Fruit fly (Drosophila melanogaster): ENCODE measurements around the gene CG11034.

Gene CG11034

DNA sequence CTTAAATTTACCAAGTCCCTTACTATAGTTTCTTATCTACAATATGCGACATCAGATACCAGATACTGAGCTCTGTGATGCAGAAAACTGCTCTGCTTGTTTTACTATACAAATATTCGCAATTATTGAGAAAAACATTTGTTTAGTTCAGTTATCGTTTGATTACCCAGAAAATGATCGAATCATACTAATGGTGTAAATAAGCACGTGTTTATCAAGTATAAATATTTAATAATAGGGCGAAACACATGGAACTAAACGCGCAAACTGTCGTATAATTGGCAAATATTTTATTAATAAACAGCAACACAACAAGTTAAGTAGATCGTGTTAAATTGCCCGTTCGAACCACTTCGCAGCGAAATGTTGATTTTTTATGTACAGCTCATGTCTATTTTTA is 7.2 kb upstream of the CG11034 start (continued):
- TF ChIP-seq NfI (GFP tag; optimal IDR thresholded peaks at IDR 0.05) = peak; percentile 33
- TF ChIP-seq CG42726 (GFP tag; IDR thresholded peaks at IDR 0.05; ENCODE audit: partially characterized antibody) = no peak
- peak; percentile 65; the same call in 2 of the 3 replicates for TF ChIP-seq dysf (GFP tag; IDR thresholded peaks at IDR 0.05)
- TF ChIP-seq Trl (optimal IDR thresholded peaks at IDR 0.05) = no peak
- peak; percentile 5 for TF ChIP-seq Trl (GFP tag; optimal IDR thresholded peaks at IDR 0.05)
- peak; percentile 2 for TF ChIP-seq CG14710 (tag; optimal IDR thresholded peaks at IDR 0.05)
- TF ChIP-seq NK7.1 (GFP tag; optimal IDR thresholded peaks at IDR 0.05) = peak; percentile 24
- TF ChIP-seq Max (GFP tag; optimal IDR thresholded peaks at IDR 0.05) = peak; percentile 59
- peak; percentile 21 for TF ChIP-seq CG18476 (GFP tag; optimal IDR thresholded peaks at IDR 0.05)
- peak; percentile 50 for TF ChIP-seq odd (GFP tag; optimal IDR thresholded peaks at IDR 0.05)
- no peak for TF ChIP-seq Six4 (GFP tag; optimal IDR thresholded peaks at IDR 0.05)
- peak; percentile 82 for TF ChIP-seq caup (GFP tag; optimal IDR thresholded peaks at IDR 0.05; ENCODE audit: severe bottlenecking)
- TF ChIP-seq pfk (GFP tag; optimal IDR thresholded peaks at IDR 0.05) = no peak
- TF ChIP-seq Hr51 (GFP tag; optimal IDR thresholded peaks at IDR 0.05) = peak in 1 of 2 experiments; percentile 30
- TF ChIP-seq TFAM (GFP tag; optimal IDR thresholded peaks at IDR 0.05) = no peak
- no peak for TF ChIP-seq CHES-1-like (GFP tag; optimal IDR thresholded peaks at IDR 0.05)
- TF ChIP-seq CG34376 (GFP tag; optimal IDR thresholded peaks at IDR 0.05) = peak; percentile 5
- TF ChIP-seq cwo (GFP tag; optimal IDR thresholded peaks at IDR 0.05) = peak; percentile 47
- no peak for TF ChIP-seq danr (GFP tag; IDR thresholded peaks at IDR 0.05)
- TF ChIP-seq Poxn (GFP tag; IDR thresholded peaks at IDR 0.05) = no peak
- 0 out of 2 replicates have a peak, but pooled peaks have one; percentile 39 for TF ChIP-seq CG11247 (GFP tag; IDR thresholded peaks at IDR 0.05)
- TF ChIP-seq fd3F (GFP tag; optimal IDR thresholded peaks at IDR 0.05) = peak; percentile 93
- peak; percentile 33 for TF ChIP-seq Hand (GFP tag; optimal IDR thresholded peaks at IDR 0.05)
- TF ChIP-seq CG8359 (GFP tag; optimal IDR thresholded peaks at IDR 0.05; ENCODE audit: borderline replicate concordance) = no peak
- no peak for TF ChIP-seq Scr (GFP tag; IDR thresholded peaks at IDR 0.05; ENCODE audit: partially characterized antibody)
- no peak for TF ChIP-seq CG17612 (GFP tag; IDR thresholded peaks at IDR 0.05)
- peak; percentile 80; the same call in 1 of the 2 replicates for TF ChIP-seq sob (GFP tag; IDR thresholded peaks at IDR 0.05)
- no peak for TF ChIP-seq Stat92E (GFP tag; optimal IDR thresholded peaks at IDR 0.05)
- no peak for TF ChIP-seq HLH3B (GFP tag; IDR thresholded peaks at IDR 0.05)
- TF ChIP-seq rib (GFP tag; IDR thresholded peaks at IDR 0.05) = peak; percentile 55
- TF ChIP-seq Lpt (GFP tag; optimal IDR thresholded peaks at IDR 0.05) = no peak
- no peak for TF ChIP-seq Doc3 (GFP tag; IDR thresholded peaks at IDR 0.05; ENCODE audit: partially characterized antibody)
- TF ChIP-seq CG6854 (GFP tag; optimal IDR thresholded peaks at IDR 0.05) = peak; percentile 10
- peak; percentile 17 for TF ChIP-seq tup (GFP tag; optimal IDR thresholded peaks at IDR 0.05)
- no peak for TF ChIP-seq abd-A (tag; optimal IDR thresholded peaks at IDR 0.05)
- no peak for TF ChIP-seq CG8089 (GFP tag; optimal IDR thresholded peaks at IDR 0.05)
- no peak for TF ChIP-seq CG2129 (GFP tag; IDR thresholded peaks at IDR 0.05; ENCODE audit: partially characterized antibody)
- TF ChIP-seq bab2 (GFP tag; optimal IDR thresholded peaks at IDR 0.05) = peak; percentile 49
- TF ChIP-seq CoRest (tag; optimal IDR thresholded peaks at IDR 0.05) = peak; percentile 75
- TF ChIP-seq mirr (GFP tag; optimal IDR thresholded peaks at IDR 0.05) = peak; percentile 51
- peak; percentile 25 for TF ChIP-seq p53 (GFP tag; optimal IDR thresholded peaks at IDR 0.05)
- TF ChIP-seq seq (GFP tag; IDR thresholded peaks at IDR 0.05) = peak; percentile 68
- TF ChIP-seq NC2β (GFP tag; optimal IDR thresholded peaks at IDR 0.05) = no peak
- no peak for TF ChIP-seq ind (GFP tag; optimal IDR thresholded peaks at IDR 0.05)
- TF ChIP-seq CG32767 (GFP tag; IDR thresholded peaks at IDR 0.05) = 0 out of 2 replicates have a peak, but pooled peaks have one; percentile 12
- no peak for TF ChIP-seq BEAF-32 (GFP tag; optimal IDR thresholded peaks at IDR 0.05)
- no peak for TF ChIP-seq Elba2 (GFP tag; optimal IDR thresholded peaks at IDR 0.05)
- peak; percentile 71 for TF ChIP-seq Ets65A (GFP tag)
- peak; percentile 73 for TF ChIP-seq CG17568 (GFP tag; optimal IDR thresholded peaks at IDR 0.05)
- TF ChIP-seq sens (GFP tag) = peak; percentile 8

All from whole organism, embryonic.